Fruit fly (Drosophila melanogaster): ENCODE results near the gene CG12081.

CG12081 gene

DNA sequence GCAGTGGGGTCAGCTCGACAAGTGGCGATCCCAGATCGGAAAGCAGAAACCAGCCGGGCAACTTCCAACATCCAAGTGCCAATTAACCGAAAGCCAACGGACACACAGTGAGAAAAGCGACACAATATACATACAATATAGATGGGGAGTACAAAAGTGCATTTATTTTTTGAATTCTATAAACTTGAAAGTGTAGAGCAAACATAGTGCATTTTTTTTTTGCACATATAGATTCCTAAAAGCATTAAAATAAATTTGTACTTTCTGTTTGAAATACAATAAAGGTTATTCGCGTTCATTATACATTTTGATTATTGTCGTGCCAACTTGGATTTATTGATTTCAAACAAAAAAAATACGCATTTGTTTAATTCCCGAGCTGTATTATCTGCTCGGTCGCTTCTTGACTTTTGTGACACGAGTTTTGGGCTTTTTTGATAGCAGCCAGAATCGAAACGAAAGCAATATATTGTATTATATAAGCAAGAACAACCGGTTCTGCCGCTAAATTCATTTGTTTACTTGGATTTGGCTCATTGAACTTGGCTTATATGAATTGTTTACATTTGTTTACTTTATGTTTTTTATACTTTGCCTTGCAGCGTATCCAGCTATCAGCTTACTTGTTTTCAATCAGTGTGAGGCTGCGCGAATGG is 15.5 kb upstream of the CG12081 start, which contains the start of gene spirit:
spirit (minus strand) TSS at position 655 of the 656 bp plus-strand sequence.
- TF ChIP-seq EcR (GFP tag; optimal IDR thresholded peaks at IDR 0.05), result no peak
- no peak for TF ChIP-seq pan (optimal IDR thresholded peaks at IDR 0.05)
- TF ChIP-seq Dll (optimal IDR thresholded peaks at IDR 0.05), result no peak
- TF ChIP-seq psq (optimal IDR thresholded peaks at IDR 0.05), result no peak
- no peak for TF ChIP-seq usp (GFP tag; optimal IDR thresholded peaks at IDR 0.05)
- TF ChIP-seq CG8478 (optimal IDR thresholded peaks at IDR 0.05), result no peak

- TF ChIP-seq CG8478 (optimal IDR thresholded peaks at IDR 0.05), result no peak
- no peak for TF ChIP-seq Dll (optimal IDR thresholded peaks at IDR 0.05)
- no peak for TF ChIP-seq usp (GFP tag; optimal IDR thresholded peaks at IDR 0.05)
Observed at dm6 chrX:8573744-8574484, 14.7 kb upstream of the CG12081 start, which contains the start of gene CG12065. TSS of gene CG12065 (plus strand) at chrX:8574306.

- TF ChIP-seq pan (optimal IDR thresholded peaks at IDR 0.05), result no peak
Observed at dm6 chrX:8574672-8575350, 13.8 kb upstream of the CG12081 start.

DNA sequence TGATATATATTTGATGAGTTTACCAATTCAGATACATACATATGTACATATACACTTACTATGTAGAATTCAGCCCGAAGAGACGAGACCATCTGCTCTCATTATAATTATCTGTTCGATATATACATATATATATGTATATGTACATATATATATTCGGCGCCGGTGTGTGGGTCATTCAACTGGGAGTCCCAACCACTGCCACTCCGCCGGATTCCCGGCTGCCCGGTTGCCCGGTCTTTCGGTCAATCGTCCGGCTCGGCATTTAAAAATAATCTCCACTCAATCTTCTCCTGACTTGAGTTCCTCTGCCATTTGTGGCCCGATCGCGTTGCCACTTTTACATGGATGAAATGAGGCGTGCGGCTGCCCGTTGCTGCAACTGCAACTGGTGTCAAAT is 11.9 kb upstream of the CG12081 start:
- TF ChIP-seq CG8478 (optimal IDR thresholded peaks at IDR 0.05) (no peak), Dll (optimal IDR thresholded peaks at IDR 0.05) (no peak), usp (GFP tag; optimal IDR thresholded peaks at IDR 0.05) (no peak), EcR (GFP tag; optimal IDR thresholded peaks at IDR 0.05) (no peak), psq (optimal IDR thresholded peaks at IDR 0.05) (no peak), pan (optimal IDR thresholded peaks at IDR 0.05) (no peak)

dm6 chrX:8579097-8579496 is 9.5 kb upstream of the CG12081 start:
- TF ChIP-seq CG8478 (optimal IDR thresholded peaks at IDR 0.05), result no peak
- no peak for TF ChIP-seq psq (optimal IDR thresholded peaks at IDR 0.05)
- TF ChIP-seq EcR (GFP tag; optimal IDR thresholded peaks at IDR 0.05), result no peak
- no peak for TF ChIP-seq Dll (optimal IDR thresholded peaks at IDR 0.05)
- TF ChIP-seq pan (optimal IDR thresholded peaks at IDR 0.05), result no peak
- TF ChIP-seq usp (GFP tag; optimal IDR thresholded peaks at IDR 0.05), result no peak

- TF ChIP-seq Dll (optimal IDR thresholded peaks at IDR 0.05) (no peak), usp (GFP tag; optimal IDR thresholded peaks at IDR 0.05) (no peak), psq (optimal IDR thresholded peaks at IDR 0.05) (no peak), pan (optimal IDR thresholded peaks at IDR 0.05) (no peak)
Observed at dm6 chrX:8579875-8580274, 8.7 kb upstream of the CG12081 start.

DNA sequence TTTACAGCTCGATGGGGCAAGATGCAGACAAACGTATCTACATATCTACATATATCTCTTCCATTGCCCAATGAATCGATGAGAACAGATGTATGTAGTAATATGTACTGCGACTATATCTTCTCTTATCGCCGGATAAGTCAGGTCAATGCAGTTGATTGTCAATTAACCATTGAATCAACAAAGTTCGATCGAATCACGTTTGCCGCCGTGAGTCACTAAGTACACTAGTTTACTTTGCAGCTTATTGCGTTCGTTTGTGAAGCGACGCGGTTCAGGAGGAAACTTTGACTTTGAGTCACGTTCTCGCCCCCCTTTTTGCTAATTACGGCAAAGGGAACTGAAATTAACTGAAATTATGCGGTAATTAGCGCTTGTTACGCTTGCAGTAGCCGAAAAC is 7.8 kb upstream of the CG12081 start:
- no peak for TF ChIP-seq EcR (GFP tag; optimal IDR thresholded peaks at IDR 0.05)
- no peak for TF ChIP-seq pan (optimal IDR thresholded peaks at IDR 0.05)
- no peak for TF ChIP-seq psq (optimal IDR thresholded peaks at IDR 0.05)
- no peak for TF ChIP-seq usp (GFP tag; optimal IDR thresholded peaks at IDR 0.05)
- no peak for TF ChIP-seq Dll (optimal IDR thresholded peaks at IDR 0.05)
- no peak for TF ChIP-seq CG8478 (optimal IDR thresholded peaks at IDR 0.05)

dm6 chrX:8583159-8583558 is 5.5 kb upstream of the CG12081 start:
- TF ChIP-seq usp (GFP tag; optimal IDR thresholded peaks at IDR 0.05), result no peak
- no peak for TF ChIP-seq Dll (optimal IDR thresholded peaks at IDR 0.05)
- TF ChIP-seq pan (optimal IDR thresholded peaks at IDR 0.05), result no peak
- TF ChIP-seq CG8478 (optimal IDR thresholded peaks at IDR 0.05), result no peak
- no peak for TF ChIP-seq psq (optimal IDR thresholded peaks at IDR 0.05)
- no peak for TF ChIP-seq EcR (GFP tag; optimal IDR thresholded peaks at IDR 0.05)

- TF ChIP-seq psq (optimal IDR thresholded peaks at IDR 0.05) (no peak), usp (GFP tag; optimal IDR thresholded peaks at IDR 0.05) (no peak), CG8478 (optimal IDR thresholded peaks at IDR 0.05) (no peak), EcR (GFP tag; optimal IDR thresholded peaks at IDR 0.05) (no peak), pan (optimal IDR thresholded peaks at IDR 0.05) (no peak), Dll (optimal IDR thresholded peaks at IDR 0.05) (no peak)
Observed at dm6 chrX:8591685-8592127, 3.1 kb downstream of the CG12081 start, which contains the start of the genes CG12659 and Crag. TSS of gene CG12659 (minus strand) at chrX:8591729. TSS of gene Crag (plus strand) at chrX:8592031.

DNA sequence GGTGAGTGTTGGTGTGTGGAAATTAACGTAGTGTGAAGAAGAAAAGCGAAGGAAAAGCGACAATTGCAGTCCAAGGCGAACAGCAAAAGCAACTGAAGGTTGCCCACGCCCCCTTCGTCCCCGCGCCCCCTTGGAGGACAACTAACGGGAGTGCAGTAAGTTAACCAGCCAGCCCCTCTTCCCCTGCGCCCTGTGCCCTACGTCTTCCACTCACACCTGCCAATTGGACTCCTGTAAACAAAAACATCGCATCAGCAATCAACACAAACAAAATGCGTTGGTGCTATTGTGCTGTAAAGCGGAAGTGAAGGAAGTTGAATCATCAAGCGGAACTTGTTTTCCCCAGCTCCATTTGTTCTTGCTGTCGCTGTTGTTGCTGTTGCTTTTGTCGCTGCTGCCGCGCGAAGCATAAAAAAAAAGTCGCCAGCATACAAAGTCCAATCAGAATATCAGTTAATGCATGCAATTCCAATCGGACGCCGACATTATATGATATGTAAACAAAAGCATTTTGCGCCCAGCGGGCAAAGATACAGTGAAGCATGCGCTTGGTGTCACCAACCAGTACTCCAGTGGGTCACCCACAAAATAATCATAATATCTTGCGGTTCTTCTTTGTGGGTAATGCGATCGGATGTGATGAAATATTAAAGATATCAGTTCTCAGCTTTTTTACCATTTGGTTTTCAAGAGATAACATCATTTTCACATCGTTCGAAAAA is 4.0 kb downstream of the CG12081 start:
- TF ChIP-seq EcR (GFP tag; optimal IDR thresholded peaks at IDR 0.05), result no peak
- no peak for TF ChIP-seq pan (optimal IDR thresholded peaks at IDR 0.05)
- TF ChIP-seq psq (optimal IDR thresholded peaks at IDR 0.05), result no peak
- no peak for TF ChIP-seq CG8478 (optimal IDR thresholded peaks at IDR 0.05)
- TF ChIP-seq usp (GFP tag; optimal IDR thresholded peaks at IDR 0.05), result no peak
- no peak for TF ChIP-seq Dll (optimal IDR thresholded peaks at IDR 0.05)

dm6 chrX:8593159-8593476 is 4.5 kb downstream of the CG12081 start:
- TF ChIP-seq EcR (GFP tag; optimal IDR thresholded peaks at IDR 0.05), result no peak
- TF ChIP-seq psq (optimal IDR thresholded peaks at IDR 0.05), result no peak
- TF ChIP-seq pan (optimal IDR thresholded peaks at IDR 0.05), result no peak
- TF ChIP-seq Dll (optimal IDR thresholded peaks at IDR 0.05), result no peak
- no peak for TF ChIP-seq usp (GFP tag; optimal IDR thresholded peaks at IDR 0.05)
- TF ChIP-seq CG8478 (optimal IDR thresholded peaks at IDR 0.05), result no peak

DNA sequence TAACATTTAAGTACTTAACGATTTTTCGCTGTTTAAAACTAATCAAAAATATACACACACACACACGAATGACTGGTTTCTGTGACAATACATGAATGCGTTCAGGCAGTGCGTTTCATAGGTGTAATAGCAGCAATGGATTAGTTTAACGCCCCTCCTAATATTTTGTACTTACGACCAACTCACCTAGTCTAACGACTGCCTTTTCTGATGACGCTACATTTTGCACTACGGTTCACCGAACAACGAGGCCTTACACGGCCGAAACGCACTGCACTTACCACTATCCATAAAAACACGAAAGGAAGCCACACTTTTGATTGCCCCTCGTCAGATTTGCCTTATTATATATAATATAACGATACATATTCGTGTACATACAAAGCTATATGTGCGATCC is 12.6 kb downstream of the CG12081 start:
- no peak for TF ChIP-seq pan (optimal IDR thresholded peaks at IDR 0.05)
- TF ChIP-seq psq (optimal IDR thresholded peaks at IDR 0.05), result no peak
- no peak for TF ChIP-seq CG8478 (optimal IDR thresholded peaks at IDR 0.05)
